Worm (Caenorhabditis elegans) whole organism, L1 larva: Measurements from ENCODE around the gene F44F4.9.

Experiments
- C34B4.2 ChIP-seq: sonication (generic microtip); optimal IDR thresholded peaks from 2 replicates; lab custom pipeline; 2017; ENCODE audit warnings: mild to moderate bottlenecking, missing genetic modification characterization, missing compliant biosample characterization
- aha-1 ChIP-seq: fragments of 150-350 bp; optimal IDR thresholded peaks from 2 replicates; lab custom pipeline; 2014; ENCODE audit warnings: missing biosample characterization, missing genetic modification characterization
- aly-2 ChIP-seq: fragments of 150-350 bp; optimal IDR thresholded peaks from 2 replicates; lab custom pipeline; 2014; ENCODE audit warnings: missing biosample characterization, missing genetic modification characterization
- ama-1 ChIP-seq: fragments of 150-350 bp; optimal IDR thresholded peaks from 2 replicates; lab custom pipeline; 2014
- blmp-1 ChIP-seq: fragments of 150-350 bp; optimal IDR thresholded peaks from 2 replicates; lab custom pipeline; 2014; ENCODE audit warnings: missing biosample characterization, missing genetic modification characterization
- ceh-63 ChIP-seq: fragments of 200-800 bp; sonication (Bioruptor generic); optimal IDR thresholded peaks from 2 replicates; lab custom pipeline; 2018; ENCODE audit warnings: mild to moderate bottlenecking, missing genetic modification characterization, missing compliant biosample characterization
- ceh-88 ChIP-seq: fragments of 200-800 bp; sonication (Bioruptor generic); IDR thresholded peaks from 2 replicates; pipeline ENCODE4 v1.3.6; 2022; ENCODE audit warnings: missing genetic modification characterization, missing compliant biosample characterization
- ceh-90 ChIP-seq: sonication (generic microtip); optimal IDR thresholded peaks from 2 replicates; lab custom pipeline; 2016; ENCODE audit warnings: missing genetic modification characterization, missing compliant biosample characterization
- dsc-1 ChIP-seq: sonication (generic microtip); optimal IDR thresholded peaks from 2 replicates; lab custom pipeline; 2016; ENCODE audit warnings: mild to moderate bottlenecking, missing genetic modification characterization, missing compliant biosample characterization
- efl-1 ChIP-seq, 4 experiments: fragments of 150-350 bp; optimal IDR thresholded peaks in 3 of 4; peaks in 1 of 4; 1 replicate in 1 of 4; 2 replicates in 3 of 4; lab custom pipeline; 2014; ENCODE audit warnings: missing biosample characterization in 2 of 4, missing genetic modification characterization in 2 of 4, missing genetic modification reagents in 2 of 4
- egl-13 ChIP-seq: sonication (generic microtip); optimal IDR thresholded peaks from 2 replicates; lab custom pipeline; 2016; ENCODE audit warnings: missing genotype, missing genetic modification reagents, missing genetic modification characterization, missing compliant biosample characterization
- egl-27 ChIP-seq, 2 experiments: fragments of 150-350 bp in 1 of 2; sonication (generic microtip); optimal IDR thresholded peaks; 3 replicates each; lab custom pipeline; 2017 to 2018; ENCODE audit warnings: missing biosample characterization in 2 of 2, missing genetic modification characterization in 2 of 2, missing genetic modification reagents in 2 of 2
- elt-3 ChIP-seq, 6 experiments: fragments of 150-350 bp in 1 of 6; sonication (generic microtip); optimal IDR thresholded peaks; 2 replicates each; lab custom pipeline; 2017 to 2018; ENCODE audit warnings: missing biosample characterization in 6 of 6, missing genetic modification characterization in 6 of 6, inconsistent platforms in 1 of 6
- fkh-10 ChIP-seq: sonication (generic microtip); optimal IDR thresholded peaks from 2 replicates; lab custom pipeline; 2017; ENCODE audit warnings: missing biosample characterization, missing genetic modification reagents, missing genetic modification characterization
- fkh-4 ChIP-seq: sonication (generic microtip); optimal IDR thresholded peaks from 2 replicates; lab custom pipeline; 2016; ENCODE audit warnings: missing compliant biosample characterization, missing genetic modification characterization, borderline replicate concordance
- hlh-17 ChIP-seq: fragments of 200-800 bp; sonication (Bioruptor generic); optimal IDR thresholded peaks from 2 replicates; lab custom pipeline; 2018; ENCODE audit warnings: missing genetic modification characterization, mild to moderate bottlenecking, missing compliant biosample characterization, moderate library complexity, borderline replicate concordance
- hlh-4 ChIP-seq: sonication (generic microtip); optimal IDR thresholded peaks from 2 replicates; lab custom pipeline; 2016; ENCODE audit warnings: mild to moderate bottlenecking, missing genetic modification characterization, missing compliant biosample characterization
- hpl-2 ChIP-seq: fragments of 150-350 bp; optimal IDR thresholded peaks from 2 replicates; lab custom pipeline; 2014; ENCODE audit warnings: missing biosample characterization, missing genetic modification reagents, missing genetic modification characterization
- irx-1 ChIP-seq: sonication (generic microtip); optimal IDR thresholded peaks from 2 replicates; lab custom pipeline; 2016; ENCODE audit warnings: missing genetic modification characterization, missing compliant biosample characterization
- isw-1 ChIP-seq: fragments of 200-800 bp; sonication (Bioruptor generic); IDR thresholded peaks from 2 replicates; pipeline ENCODE4 v1.3.6; 2022; ENCODE audit warnings: missing genetic modification characterization, missing compliant biosample characterization
- jun-1 ChIP-seq: fragments of 150-350 bp; optimal IDR thresholded peaks from 2 replicates; lab custom pipeline; 2014; ENCODE audit warnings: missing biosample characterization, missing genetic modification reagents, missing genetic modification characterization
- lin-13 ChIP-seq: fragments of 150-350 bp; optimal IDR thresholded peaks from 2 replicates; lab custom pipeline; 2014; ENCODE audit warnings: missing biosample characterization, missing genetic modification reagents, missing genetic modification characterization
- lin-15B ChIP-seq: fragments of 150-350 bp; sonication (generic microtip); optimal IDR thresholded peaks from 3 replicates; lab custom pipeline; 2014; ENCODE audit warnings: missing biosample characterization, missing genetic modification characterization
- lin-35 ChIP-seq, 2 experiments: fragments of 150-350 bp; optimal IDR thresholded peaks; 2 replicates each; lab custom pipeline; 2014; ENCODE audit warnings: missing biosample characterization in 2 of 2, missing genetic modification characterization in 2 of 2, missing genetic modification reagents in 2 of 2
- lin-39 ChIP-seq: fragments of 150-350 bp; optimal IDR thresholded peaks from 2 replicates; lab custom pipeline; 2014; ENCODE audit warnings: missing biosample characterization, missing genetic modification reagents, missing genetic modification characterization
- lir-3 ChIP-seq: sonication (generic microtip); optimal IDR thresholded peaks from 2 replicates; lab custom pipeline; 2016; ENCODE audit warnings: mild to moderate bottlenecking, missing genetic modification characterization, moderate library complexity, missing compliant biosample characterization; ENCODE audit not compliant: poor library complexity
- lsy-2 ChIP-seq, 2 experiments: fragments of 150-350 bp; optimal IDR thresholded peaks; 2 replicates each; lab custom pipeline; 2014; ENCODE audit warnings: missing biosample characterization in 2 of 2, missing genetic modification characterization in 2 of 2
- mab-9 ChIP-seq: fragments of 200-800 bp; sonication (Bioruptor generic); IDR thresholded peaks from 2 replicates; pipeline ENCODE4 v1.3.6; 2022; ENCODE audit warnings: missing genetic modification reagents, missing genetic modification characterization, missing compliant biosample characterization
- mef-2 ChIP-seq: fragments of 150-350 bp; optimal IDR thresholded peaks from 2 replicates; lab custom pipeline; 2014; ENCODE audit warnings: missing biosample characterization, missing genetic modification characterization
- mep-1 ChIP-seq: fragments of 150-350 bp; optimal IDR thresholded peaks from 2 replicates; lab custom pipeline; 2014; ENCODE audit warnings: missing biosample characterization, missing genetic modification characterization
- nhr-11 ChIP-seq: fragments of 150-350 bp; optimal IDR thresholded peaks from 2 replicates; lab custom pipeline; 2014; ENCODE audit warnings: missing biosample characterization, missing genetic modification characterization
- nhr-12 ChIP-seq: sonication (generic microtip); optimal IDR thresholded peaks from 2 replicates; lab custom pipeline; 2017; ENCODE audit warnings: missing biosample characterization, missing genetic modification characterization
- nhr-237 ChIP-seq: fragments of 150-350 bp; optimal IDR thresholded peaks from 2 replicates; lab custom pipeline; 2014; ENCODE audit warnings: missing biosample characterization, missing genetic modification characterization
- nhr-28 ChIP-seq: fragments of 150-350 bp; optimal IDR thresholded peaks from 2 replicates; lab custom pipeline; 2014; ENCODE audit warnings: missing biosample characterization, missing genetic modification characterization
- nhr-47 ChIP-seq: sonication (generic microtip); optimal IDR thresholded peaks from 2 replicates; lab custom pipeline; 2016; ENCODE audit warnings: mild to moderate bottlenecking, missing genetic modification characterization, moderate library complexity, missing compliant biosample characterization
- nhr-77 ChIP-seq: fragments of 150-350 bp; optimal IDR thresholded peaks from 2 replicates; lab custom pipeline; 2014; ENCODE audit warnings: missing biosample characterization, missing genetic modification characterization
- pqm-1 ChIP-seq: sonication (generic microtip); optimal IDR thresholded peaks from 3 replicates; lab custom pipeline; 2017; ENCODE audit warnings: missing biosample characterization, missing genetic modification characterization
- rnt-1 ChIP-seq: sonication (generic microtip); optimal IDR thresholded peaks from 2 replicates; lab custom pipeline; 2016; ENCODE audit warnings: mild to moderate bottlenecking, missing genetic modification characterization, moderate library complexity, missing compliant biosample characterization
- skn-1 ChIP-seq: fragments of 150-350 bp; optimal IDR thresholded peaks from 2 replicates; lab custom pipeline; 2014; ENCODE audit warnings: missing biosample characterization, missing genetic modification characterization
- snpc-4 ChIP-seq: fragments of 150-350 bp; optimal IDR thresholded peaks from 2 replicates; lab custom pipeline; 2014; ENCODE audit warnings: missing biosample characterization, missing genetic modification characterization
- sup-37 ChIP-seq: fragments of 200-800 bp; sonication (Bioruptor generic); optimal IDR thresholded peaks from 2 replicates; lab custom pipeline; 2018; ENCODE audit warnings: mild to moderate bottlenecking, missing genetic modification characterization, missing compliant biosample characterization
- swsn-7 ChIP-seq: sonication (generic microtip); optimal IDR thresholded peaks from 2 replicates; lab custom pipeline; 2016; ENCODE audit warnings: missing genetic modification characterization, missing compliant biosample characterization
- tbx-2 ChIP-seq: sonication (generic microtip); optimal IDR thresholded peaks from 2 replicates; lab custom pipeline; 2016; ENCODE audit warnings: missing genetic modification characterization, missing compliant biosample characterization
- unc-130 ChIP-seq: fragments of 150-350 bp; optimal IDR thresholded peaks from 2 replicates; lab custom pipeline; 2017; ENCODE audit warnings: missing biosample characterization, missing genetic modification characterization, inconsistent platforms
- unc-30 ChIP-seq: sonication (generic microtip); optimal IDR thresholded peaks from 2 replicates; lab custom pipeline; 2017; ENCODE audit warnings: missing biosample characterization, missing genetic modification characterization
- unc-62 ChIP-seq: fragments of 150-350 bp; optimal IDR thresholded peaks from 2 replicates; lab custom pipeline; 2014; ENCODE audit warnings: missing biosample characterization, missing genetic modification reagents, missing genetic modification characterization
- unc-86 ChIP-seq: sonication (generic microtip); optimal IDR thresholded peaks from 2 replicates; lab custom pipeline; 2016; ENCODE audit warnings: missing genetic modification characterization, missing compliant biosample characterization
- unc-98 ChIP-seq: fragments of 200-800 bp; sonication (Bioruptor generic); IDR thresholded peaks from 2 replicates; pipeline ENCODE4 v1.3.6; 2022; ENCODE audit warnings: missing genetic modification characterization, missing compliant biosample characterization
- vab-15 ChIP-seq: sonication (generic microtip); optimal IDR thresholded peaks from 2 replicates; lab custom pipeline; 2017; ENCODE audit warnings: missing genotype, mild to moderate bottlenecking, missing genetic modification characterization, missing compliant biosample characterization
- zag-1 ChIP-seq: fragments of 150-350 bp; optimal IDR thresholded peaks from 2 replicates; lab custom pipeline; 2014; ENCODE audit warnings: missing biosample characterization, missing genetic modification characterization

F44F4.9 gene

DNA sequence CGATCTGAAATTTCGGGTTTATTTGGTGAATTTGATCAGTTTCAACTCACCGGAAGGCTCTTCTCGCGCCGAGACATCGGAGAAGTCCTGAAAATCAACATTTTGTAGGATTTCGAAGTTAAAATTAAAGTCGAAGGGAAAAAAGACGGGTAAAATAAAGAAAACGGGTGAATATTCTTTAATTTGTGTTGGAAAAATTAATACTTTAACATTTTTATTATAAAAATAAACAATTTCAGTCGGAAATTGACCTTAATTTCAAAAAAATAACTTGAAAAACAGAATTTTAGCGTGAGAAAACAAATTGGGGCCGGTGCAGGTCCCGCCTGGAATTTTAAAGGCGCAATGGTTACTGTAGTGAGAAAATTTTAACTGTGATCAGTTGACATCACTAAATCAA, 37.4 kb upstream of the F44F4.9 start, which contains the start of gene nos-1:
Gene nos-1, minus strand, starts transcription at position 101 of the 400 bp plus-strand sequence.
- TF ChIP-seq unc-62 (GFP tag; lab: Kevin White, UChicago) (no peak), dsc-1 (tag; lab: Kevin White, UChicago) (no peak), swsn-7 (no peak), C34B4.2 (no peak), aly-2 (tag; lab: Kevin White, UChicago) (no peak), mep-1 (tag; lab: Kevin White, UChicago) (no peak), hlh-17 (GFP tag; lab: Kevin White, UChicago) (no peak), nhr-47 (tag; lab: Kevin White, UChicago) (no peak), unc-86 (no peak), nhr-12 (tag; lab: Kevin White, UChicago) (no peak), rnt-1 (tag; lab: Kevin White, UChicago) (no peak), lin-13 (GFP tag; lab: Kevin White, UChicago) (no peak), isw-1 (GFP tag; lab: Robert Waterston, UW) (no peak), lin-35 (GFP tag; optimal IDR thresholded peaks at IDR 0.05; lab: Kevin White, UChicago) (no peak), elt-3 (tag; optimal IDR thresholded peaks at IDR 0.05; lab: Kevin White, UChicago) (no peak), jun-1 (tag; lab: Kevin White, UChicago) (no peak), ceh-63 (GFP tag; lab: Kevin White, UChicago) (no peak), nhr-28 (tag; lab: Kevin White, UChicago) (no peak), nhr-77 (tag; lab: Kevin White, UChicago) (no peak)

DNA sequence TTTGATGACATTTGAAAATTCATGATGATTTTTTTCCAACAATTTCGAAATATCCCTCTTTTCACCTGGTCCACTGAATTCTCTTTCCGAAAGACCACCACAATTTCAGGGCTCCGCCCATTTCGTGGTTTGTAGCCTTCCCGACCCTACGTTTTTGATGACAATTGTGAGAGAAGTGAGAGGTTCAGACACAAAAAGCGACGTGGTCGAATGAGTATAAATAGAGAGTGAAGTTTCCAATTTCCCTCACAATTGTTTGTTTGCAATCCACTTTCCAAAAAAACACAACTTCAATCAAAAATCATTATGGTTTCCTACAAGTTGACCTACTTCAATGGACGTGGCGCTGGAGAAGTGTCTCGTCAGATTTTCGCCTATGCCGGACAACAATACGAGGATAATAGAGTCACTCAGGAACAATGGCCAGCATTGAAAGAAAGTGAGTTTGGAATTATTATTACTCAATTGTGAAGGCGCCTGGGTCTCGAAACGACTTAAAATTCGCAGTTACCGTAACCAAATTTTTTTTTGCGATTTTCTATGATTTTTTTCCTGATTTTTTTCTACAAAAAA, 34.6 kb upstream of the F44F4.9 start, which contains the start of gene gst-5:
Gene gst-5, plus strand, starts transcription at position 246 of the 573 bp plus-strand sequence.
- TF ChIP-seq zag-1 (tag; lab: Kevin White, UChicago) (no peak), lsy-2 (tag; optimal IDR thresholded peaks at IDR 0.05; lab: Kevin White, UChicago) (peak; percentile 36 to 60), mef-2 (tag; lab: Kevin White, UChicago) (no peak), unc-86 (no peak), lir-3 (tag; lab: Kevin White, UChicago) (no peak), unc-130 (tag; lab: Kevin White, UChicago) (no peak), nhr-12 (tag; lab: Kevin White, UChicago) (no peak), sup-37 (GFP tag; lab: Kevin White, UChicago) (no peak), pqm-1 (no peak), hpl-2 (no peak), egl-13 (no peak), aha-1 (no peak), ceh-90 (tag; lab: Kevin White, UChicago) (no peak), skn-1 (peak; percentile 99), nhr-11 (tag; lab: Kevin White, UChicago) (peak; percentile 40), nhr-237 (peak; percentile 72), ama-1 (lab: Kevin White, UChicago) (no peak), egl-27 (tag; optimal IDR thresholded peaks at IDR 0.05; lab: Kevin White, UChicago) (peak in 1 of 2 experiments; percentile 13), vab-15 (tag; lab: Kevin White, UChicago) (no peak), fkh-4 (no peak), unc-30 (no peak), lin-15B (no peak), jun-1 (tag; lab: Kevin White, UChicago) (no peak), efl-1 (optimal IDR thresholded peaks at IDR 0.05; lab: Kevin White, UChicago) (peak; percentile 51 to 59), efl-1 (GFP tag; optimal IDR thresholded peaks at IDR 0.05 in 1 of 2; lab: Kevin White, UChicago) (peak; percentile 50 to 91), blmp-1 (tag; lab: Kevin White, UChicago) (peak; percentile 68), hlh-4 (no peak), unc-62 (GFP tag; lab: Kevin White, UChicago) (no peak), unc-98 (no peak), snpc-4 (tag; lab: Kevin White, UChicago) (no peak), tbx-2 (tag; lab: Kevin White, UChicago) (peak; percentile 44), irx-1 (tag; lab: Kevin White, UChicago) (peak; percentile 3), lin-39 (tag; lab: Kevin White, UChicago) (no peak), mep-1 (tag; lab: Kevin White, UChicago) (peak; percentile 55), rnt-1 (tag; lab: Kevin White, UChicago) (peak; percentile 71), mab-9 (GFP tag; lab: Robert Waterston, UW) (no peak), ceh-88 (GFP tag; lab: Robert Waterston, UW) (no peak), nhr-77 (tag; lab: Kevin White, UChicago) (peak; percentile 54), fkh-10 (GFP tag; lab: Kevin White, UChicago) (no peak)
